Worm (Caenorhabditis elegans): ENCODE results near the gene pno-1.

DNA sequence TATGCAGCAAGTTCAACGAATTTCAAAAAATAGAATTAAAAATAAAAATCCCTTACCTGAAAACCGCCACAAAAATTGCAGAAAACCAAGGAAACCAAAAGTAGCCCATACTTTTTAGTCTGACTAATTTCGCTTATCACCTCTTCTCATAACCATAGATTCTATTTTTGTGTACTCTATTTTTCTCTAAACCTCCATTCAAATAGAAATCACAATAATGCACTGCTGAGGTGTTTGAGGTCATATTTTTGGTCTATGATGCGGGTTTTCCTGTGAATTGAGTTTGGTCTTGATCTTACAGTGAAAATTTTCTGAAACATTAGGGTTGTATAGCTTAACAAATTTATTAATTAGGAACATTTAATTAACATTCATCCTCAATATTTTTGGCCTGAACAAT lies 39.2 kb upstream of the pno-1 start, which contains the start of gene cyp-13A1:
- TF ChIP-seq him-1 (tag; optimal IDR thresholded peaks at IDR 0.05) (no peak), F37B4.10 (GFP tag; IDR thresholded peaks at IDR 0.05) (no peak), snpc-4 (GFP tag; optimal IDR thresholded peaks at IDR 0.05) (no peak), snpc-4 (tag; optimal IDR thresholded peaks at IDR 0.05) (no peak), lag-1 (GFP tag; IDR thresholded peaks at IDR 0.05) (no peak)

Data from whole organism, young adult.